Worm (Caenorhabditis elegans): ENCODE results near the gene srp-3.

ce11 chrV:1878030-1878429, 30.6 kb upstream of the srp-3 start:
- no peak for TF ChIP-seq tra-4 (tag; optimal IDR thresholded peaks at IDR 0.05)
- TF ChIP-seq tbx-11 (GFP tag; IDR thresholded peaks at IDR 0.05): no peak
- no peak for TF ChIP-seq ama-1 (optimal IDR thresholded peaks at IDR 0.05)
- TF ChIP-seq ceh-13 (GFP tag; optimal IDR thresholded peaks at IDR 0.05): no peak
- no peak for TF ChIP-seq F13C5.2 (tag; optimal IDR thresholded peaks at IDR 0.05)
- no peak for TF ChIP-seq flt-1 (GFP tag; IDR thresholded peaks at IDR 0.05)
- no peak for TF ChIP-seq tbx-37 (GFP tag; conservative IDR thresholded peaks at IDR 0.05)
- no peak for TF ChIP-seq scrt-1 (GFP tag; IDR thresholded peaks at IDR 0.05)
- TF ChIP-seq ets-7 (tag; optimal IDR thresholded peaks at IDR 0.05): no peak
- TF ChIP-seq hnd-1 (tag; optimal IDR thresholded peaks at IDR 0.05): no peak
- no peak for TF ChIP-seq hmg-4 (GFP tag; optimal IDR thresholded peaks at IDR 0.05)
- no peak for TF ChIP-seq sea-1 (GFP tag; conservative IDR thresholded peaks at IDR 0.05)
- no peak for TF ChIP-seq aly-1 (tag; optimal IDR thresholded peaks at IDR 0.05)
- TF ChIP-seq hmbx-1 (tag; optimal IDR thresholded peaks at IDR 0.05): no peak
